Worm (Caenorhabditis elegans) whole organism, mixed stage, embryonic: Measurements from ENCODE around the gene cpd-2.

ENCODE experiments used
- lin-13 ChIP-seq: fragments of 150-350 bp; optimal IDR thresholded peaks from 2 replicates; lab custom pipeline; 2014; ENCODE audit warnings: missing biosample characterization, missing genetic modification characterization
- nhr-237 ChIP-seq: fragments of 150-350 bp; optimal IDR thresholded peaks from 2 replicates; lab custom pipeline; 2014; ENCODE audit warnings: missing biosample characterization, missing genetic modification characterization

DNA sequence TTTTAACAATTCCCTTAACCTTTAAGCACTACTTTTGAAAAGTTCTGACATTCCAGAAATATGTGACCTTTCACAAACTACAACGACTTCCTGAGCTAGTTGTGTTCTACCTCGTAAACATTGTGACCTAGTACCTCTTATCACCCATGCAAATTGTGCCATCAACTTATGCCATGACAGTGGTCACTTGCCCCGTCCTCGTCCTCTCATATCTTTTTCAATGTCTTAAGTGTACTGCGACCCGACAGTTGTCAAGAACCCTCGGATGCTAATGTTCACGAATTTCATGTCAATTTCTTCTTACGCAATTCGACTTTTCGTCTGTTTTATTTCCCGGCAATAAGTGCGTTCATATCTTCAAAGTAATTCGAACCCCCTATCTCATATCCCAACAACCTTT is 38.2 kb downstream of the cpd-2 start:
- TF ChIP-seq lin-13 (tag; lab: Kevin White, UChicago) (no peak), nhr-237 (tag; lab: Kevin White, UChicago) (no peak)
